Fruit fly (Drosophila melanogaster) whole organism, embryonic: ENCODE data around the gene unc-13.

Experiments used
- Atf3 ChIP-seq: fragments of 200-800 bp; sonication (Bioruptor generic); optimal IDR thresholded peaks from 3 replicates; lab custom pipeline; 2016; ENCODE audit warnings: missing biosample characterization, missing genetic modification characterization
- Awh ChIP-seq: fragments of 200-800 bp; sonication (Bioruptor generic); IDR thresholded peaks from 2 replicates; pipeline ENCODE4, ENCODE4 v1.3.6; 2022; ENCODE audit warnings: missing biosample characterization, missing genetic modification characterization
- Bdp1 ChIP-seq: fragments of 200-800 bp; sonication (Bioruptor generic); optimal IDR thresholded peaks from 3 replicates; lab custom pipeline; 2016; ENCODE audit warnings: missing biosample characterization, missing genetic modification characterization
- CG10274 ChIP-seq: fragments of 200-800 bp; sonication (Bioruptor generic); optimal IDR thresholded peaks from 3 replicates; lab custom pipeline; 2017; ENCODE audit warnings: missing biosample characterization, mild to moderate bottlenecking, missing genetic modification characterization
- CG10543 ChIP-seq: fragments of 200-800 bp; sonication (Bioruptor generic); optimal IDR thresholded peaks from 3 replicates; lab custom pipeline; 2017; ENCODE audit warnings: missing biosample characterization, mild to moderate bottlenecking, missing genetic modification characterization, moderate library complexity
- CG10959 ChIP-seq: fragments of 200-800 bp; sonication (Bioruptor generic); IDR thresholded peaks from 2 replicates; pipeline ENCODE4 v1.3.6; 2022; ENCODE audit warnings: missing biosample characterization, missing genetic modification characterization
- CG12744 ChIP-seq: fragments of 200-800 bp; sonication (Bioruptor generic); optimal IDR thresholded peaks from 2 replicates; lab custom pipeline; 2016; ENCODE audit warnings: missing biosample characterization, missing genetic modification characterization
- CG13624 ChIP-seq: fragments of 200-800 bp; sonication (Bioruptor generic); optimal IDR thresholded peaks from 2 replicates; lab custom pipeline; 2016; ENCODE audit warnings: missing biosample characterization, missing genetic modification characterization
- CG13775 ChIP-seq: fragments of 200-800 bp; sonication (Bioruptor generic); optimal IDR thresholded peaks from 3 replicates; lab custom pipeline; 2017; ENCODE audit warnings: missing biosample characterization, mild to moderate bottlenecking, missing genetic modification characterization
- CG14014 ChIP-seq: fragments of 200-800 bp; sonication (Bioruptor generic); IDR thresholded peaks from 2 replicates; pipeline ENCODE4 v1.3.6; 2022; ENCODE audit warnings: missing biosample characterization, missing genetic modification characterization
- CG1832 ChIP-seq: fragments of 200-800 bp; sonication (Bioruptor generic); optimal IDR thresholded peaks from 2 replicates; lab custom pipeline; 2017; ENCODE audit warnings: missing biosample characterization, mild to moderate bottlenecking, missing genetic modification characterization, inconsistent platforms
- CG4820 ChIP-seq: fragments of 200-800 bp; sonication (Bioruptor generic); optimal IDR thresholded peaks from 3 replicates; lab custom pipeline; 2016; ENCODE audit warnings: missing biosample characterization, missing genetic modification characterization
- CG8359 ChIP-seq: fragments of 200-800 bp; sonication (Bioruptor generic); optimal IDR thresholded peaks from 2 replicates; lab custom pipeline; 2017; ENCODE audit warnings: missing biosample characterization, mild to moderate bottlenecking, missing genetic modification characterization, borderline replicate concordance
- CG8388 ChIP-seq: fragments of 200-800 bp; sonication (Bioruptor generic); optimal IDR thresholded peaks from 2 replicates; lab custom pipeline; 2019; ENCODE audit warnings: missing biosample characterization, mild to moderate bottlenecking, missing genetic modification characterization, moderate library complexity
- CG8924 ChIP-seq: fragments of 200-800 bp; optimal IDR thresholded peaks from 3 replicates; lab custom pipeline; 2019; ENCODE audit warnings: missing biosample characterization, mild to moderate bottlenecking, missing genetic modification characterization, moderate library complexity
- CTCF ChIP-seq: fragments of 200-800 bp; sonication (Bioruptor generic); optimal IDR thresholded peaks from 2 replicates; lab custom pipeline; 2017; ENCODE audit warnings: missing biosample characterization, mild to moderate bottlenecking, missing genetic modification characterization, moderate library complexity
- Deaf1 ChIP-seq: fragments of 200-800 bp; optimal IDR thresholded peaks from 3 replicates; lab custom pipeline; 2019; ENCODE audit warnings: missing biosample characterization, mild to moderate bottlenecking, missing genetic modification characterization, moderate library complexity
- Dfd ChIP-seq, 2 experiments: fragments of >200 bp; optimal IDR thresholded peaks; 2 replicates each; lab custom pipeline; 2017; ENCODE audit warnings: missing biosample characterization in 2 of 2, missing genetic modification characterization in 2 of 2
- E2f2 ChIP-seq: fragments of 200-800 bp; sonication (Bioruptor generic); IDR thresholded peaks from 2 replicates; pipeline ENCODE4 v1.3.6; 2022; ENCODE audit warnings: missing biosample characterization, missing genetic modification characterization
- Elba2 ChIP-seq: fragments of 200-800 bp; sonication (Bioruptor generic); optimal IDR thresholded peaks from 3 replicates; lab custom pipeline; 2016; ENCODE audit warnings: missing biosample characterization, missing genetic modification characterization
- HHEX ChIP-seq: fragments of 200-800 bp; sonication (Bioruptor generic); optimal IDR thresholded peaks from 3 replicates; lab custom pipeline; 2017; ENCODE audit warnings: missing biosample characterization, mild to moderate bottlenecking, missing genetic modification characterization, missing genetic modification reagents
- Hmx ChIP-seq: fragments of 200-800 bp; sonication (Bioruptor generic); optimal IDR thresholded peaks from 2 replicates; lab custom pipeline; 2016; ENCODE audit warnings: missing biosample characterization, missing genetic modification characterization
- Lhr ChIP-seq: fragments of 200-800 bp; sonication (Bioruptor generic); optimal IDR thresholded peaks from 3 replicates; lab custom pipeline; 2017; ENCODE audit warnings: mild to moderate bottlenecking, missing biosample characterization, missing genetic modification reagents, missing genetic modification characterization
- Meics ChIP-seq: fragments of 200-800 bp; sonication (Bioruptor generic); optimal IDR thresholded peaks from 2 replicates; lab custom pipeline; 2017; ENCODE audit warnings: missing biosample characterization, mild to moderate bottlenecking, missing genetic modification characterization
- Neu2 ChIP-seq: fragments of 200-800 bp; sonication (Bioruptor generic); optimal IDR thresholded peaks from 3 replicates; lab custom pipeline; 2016; ENCODE audit warnings: missing biosample characterization, missing genetic modification characterization, borderline replicate concordance
- Ptx1 ChIP-seq: fragments of 200-800 bp; sonication (Bioruptor generic); IDR thresholded peaks from 2 replicates; pipeline ENCODE4 v1.3.6; 2022; ENCODE audit warnings: missing biosample characterization, missing genetic modification characterization
- Sin3A ChIP-seq: fragments of >200 bp; optimal IDR thresholded peaks from 2 replicates; lab custom pipeline; 2018
- Sox100B ChIP-seq: fragments of 200-800 bp; sonication (Bioruptor generic); optimal IDR thresholded peaks from 3 replicates; lab custom pipeline; 2018; ENCODE audit warnings: missing biosample characterization, mild to moderate bottlenecking, missing genetic modification characterization
- Ssrp ChIP-seq: fragments of 200-800 bp; sonication (Bioruptor generic); optimal IDR thresholded peaks from 2 replicates; lab custom pipeline; 2018; ENCODE audit warnings: missing biosample characterization, mild to moderate bottlenecking, missing genetic modification characterization, moderate library complexity
- Trl ChIP-seq, 3 experiments: fragments of >200 bp in 2 of 3; fragments of 200-800 bp in 1 of 3; sonication (Bioruptor generic) in 1 of 3; optimal IDR thresholded peaks; 2 replicates in 1 of 3; 3 replicates in 2 of 3; lab custom pipeline; 2016 to 2017; ENCODE audit warnings: missing biosample characterization in 1 of 3, missing genetic modification characterization in 1 of 3
- ac ChIP-seq: fragments of 200-800 bp; sonication (Bioruptor generic); optimal IDR thresholded peaks from 3 replicates; lab custom pipeline; 2017; ENCODE audit warnings: missing biosample characterization, mild to moderate bottlenecking, missing genetic modification characterization
- bigmax ChIP-seq: fragments of 200-800 bp; sonication (Bioruptor generic); optimal IDR thresholded peaks from 2 replicates; lab custom pipeline; 2018; ENCODE audit warnings: missing biosample characterization, mild to moderate bottlenecking, missing genetic modification characterization
- bsh ChIP-seq, 2 experiments: fragments of 200-800 bp; sonication (Bioruptor generic); optimal IDR thresholded peaks; 2 replicates each; lab custom pipeline; 2017 to 2018; ENCODE audit warnings: mild to moderate bottlenecking in 2 of 2, missing biosample characterization in 2 of 2, missing genetic modification characterization in 2 of 2, moderate library complexity in 1 of 2
- corto ChIP-seq: fragments of 200-800 bp; sonication (Bioruptor generic); optimal IDR thresholded peaks from 2 replicates; lab custom pipeline; 2016; ENCODE audit warnings: missing biosample characterization, mild to moderate bottlenecking, missing genetic modification characterization, moderate library complexity
- dmrt11E ChIP-seq: fragments of 200-800 bp; sonication (Bioruptor generic); optimal IDR thresholded peaks from 3 replicates; lab custom pipeline; 2018; ENCODE audit warnings: missing biosample characterization, mild to moderate bottlenecking, missing genetic modification characterization, moderate library complexity
- ems ChIP-seq: fragments of 200-800 bp; sonication (Bioruptor generic); optimal IDR thresholded peaks from 3 replicates; lab custom pipeline; 2016; ENCODE audit warnings: missing biosample characterization, missing genetic modification characterization
- ken ChIP-seq: fragments of 200-800 bp; sonication (Bioruptor generic); IDR thresholded peaks from 3 replicates; pipeline ENCODE4 v1.3.6; 2022; ENCODE audit warnings: missing biosample characterization, missing genetic modification characterization
- mirr ChIP-seq: fragments of 200-800 bp; sonication (Bioruptor generic); optimal IDR thresholded peaks from 3 replicates; lab custom pipeline; 2018; ENCODE audit warnings: missing biosample characterization, mild to moderate bottlenecking, missing genetic modification characterization
- nerfin-1 ChIP-seq: fragments of 200-800 bp; sonication (Bioruptor generic); optimal IDR thresholded peaks from 3 replicates; lab custom pipeline; 2019; ENCODE audit warnings: missing biosample characterization, mild to moderate bottlenecking, missing genetic modification characterization, moderate library complexity
- nmo ChIP-seq: fragments of 200-800 bp; sonication (Bioruptor generic); optimal IDR thresholded peaks from 2 replicates; lab custom pipeline; 2018; ENCODE audit warnings: missing biosample characterization, mild to moderate bottlenecking, missing genetic modification characterization, moderate library complexity
- onecut ChIP-seq: fragments of 200-800 bp; sonication (Bioruptor generic); IDR thresholded peaks from 2 replicates; pipeline ENCODE4 v1.3.6; 2022; ENCODE audit warnings: missing biosample characterization, missing genetic modification characterization
- otp ChIP-seq: fragments of 200-800 bp; sonication (Bioruptor generic); IDR thresholded peaks from 3 replicates; pipeline ENCODE4, ENCODE4 v1.3.6; 2022; ENCODE audit warnings: missing biosample characterization, missing genetic modification characterization
- pnt ChIP-seq: fragments of 200-800 bp; sonication (Bioruptor generic); optimal IDR thresholded peaks from 3 replicates; lab custom pipeline; 2016; ENCODE audit warnings: missing biosample characterization, missing genetic modification characterization
- repo ChIP-seq: fragments of 200-800 bp; sonication (Bioruptor generic); optimal IDR thresholded peaks from 2 replicates; lab custom pipeline; 2016; ENCODE audit warnings: missing biosample characterization, missing genetic modification characterization
- shn ChIP-seq: fragments of 200-800 bp; sonication (Bioruptor generic); optimal IDR thresholded peaks from 3 replicates; lab custom pipeline; 2016; ENCODE audit warnings: missing biosample characterization, missing genetic modification characterization
- sob ChIP-seq: fragments of 200-800 bp; sonication (Bioruptor generic); IDR thresholded peaks from 2 replicates; pipeline ENCODE4 v1.3.6; 2022; ENCODE audit warnings: missing biosample characterization, missing genetic modification characterization
- stwl ChIP-seq: fragments of 200-800 bp; sonication (Bioruptor generic); optimal IDR thresholded peaks from 3 replicates; lab custom pipeline; 2018; ENCODE audit warnings: missing biosample characterization, mild to moderate bottlenecking, missing genetic modification characterization, moderate library complexity
- tio ChIP-seq: fragments of 200-800 bp; sonication (Bioruptor generic); optimal IDR thresholded peaks from 2 replicates; lab custom pipeline; 2017; ENCODE audit warnings: missing biosample characterization, missing genetic modification characterization, inconsistent platforms
- unpg ChIP-seq: fragments of 200-800 bp; sonication (Bioruptor generic); optimal IDR thresholded peaks from 3 replicates; lab custom pipeline; 2018; ENCODE audit warnings: missing biosample characterization, mild to moderate bottlenecking, missing genetic modification characterization, moderate library complexity
- wek ChIP-seq: fragments of 200-800 bp; sonication (Bioruptor generic); optimal IDR thresholded peaks from 3 replicates; lab custom pipeline; 2018; ENCODE audit warnings: missing biosample characterization, mild to moderate bottlenecking, missing genetic modification characterization, moderate library complexity

unc-13 gene

DNA sequence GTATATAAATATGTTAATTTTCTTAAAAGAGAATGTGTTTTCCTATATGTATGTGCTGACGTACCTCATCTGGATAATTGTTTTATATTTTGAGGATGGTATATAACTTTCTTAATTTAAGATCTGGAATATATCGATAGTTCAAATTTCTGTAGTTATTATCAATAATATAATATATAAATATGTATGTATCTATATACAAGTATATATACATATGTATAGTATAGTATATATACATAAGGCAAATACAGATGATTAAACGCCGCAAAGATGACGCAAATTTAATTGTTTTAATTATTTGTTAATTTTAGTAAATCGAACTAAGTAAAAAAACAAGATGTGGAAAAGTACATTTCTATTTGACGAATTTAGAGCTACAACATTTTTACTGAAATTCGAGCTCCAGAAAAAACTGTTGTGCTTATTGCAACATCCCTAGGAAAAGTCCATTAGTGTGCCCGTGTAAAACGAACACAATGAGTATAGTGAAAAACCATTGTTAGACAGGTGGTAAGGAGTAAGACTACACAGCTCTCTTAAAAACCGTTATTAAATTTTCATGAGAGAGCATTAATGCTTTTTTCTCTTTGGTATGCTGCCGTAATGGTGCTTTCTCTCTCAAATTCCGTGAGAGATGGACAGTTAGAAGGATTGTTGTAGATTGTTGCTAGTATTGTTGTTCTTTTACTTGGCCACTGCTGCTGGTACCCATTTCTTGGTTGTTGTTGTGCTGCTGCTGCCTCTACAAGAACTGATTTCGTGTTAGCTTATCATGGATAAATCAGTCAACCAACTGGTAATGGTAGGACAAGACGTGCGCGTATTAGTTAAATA, 24.1 kb upstream of the unc-13 start, which contains the start of gene mGluR (continued):
- TF ChIP-seq Sox100B (no peak), tio (GFP tag; lab: Kevin White, UChicago) (no peak), Deaf1 (tag; lab: Kevin White, UChicago) (no peak), E2f2 (GFP tag; lab: Robert Waterston, UW) (no peak), mirr (GFP tag; lab: Kevin White, UChicago) (no peak), Hmx (no peak), dmrt11E (tag; lab: Kevin White, UChicago) (no peak), Elba2 (GFP tag; lab: Kevin White, UChicago) (peak; percentile 51), Lhr (GFP tag; lab: Kevin White, UChicago) (peak; percentile 25), ac (GFP tag; lab: Kevin White, UChicago) (peak; percentile 2), CG13775 (GFP tag; lab: Kevin White, UChicago) (no peak), CG10274 (GFP tag; lab: Kevin White, UChicago) (no peak), pnt (GFP tag; lab: Kevin White, UChicago) (no peak), CG14014 (GFP tag; lab: Robert Waterston, UW) (no peak), unpg (GFP tag; lab: Kevin White, UChicago) (no peak), sob (GFP tag; lab: Robert Waterston, UW) (no peak), corto (GFP tag; lab: Kevin White, UChicago) (no peak), HHEX (GFP tag; lab: Kevin White, UChicago) (no peak), bigmax (GFP tag; lab: Kevin White, UChicago) (no peak), CG10959 (GFP tag; lab: Robert Waterston, UW) (no peak), Neu2 (no peak), Sin3A (lab: Kevin White, UChicago) (no peak), Awh (no peak), Trl (optimal IDR thresholded peaks at IDR 0.05; lab: Kevin White, UChicago) (peak; percentile 70 to 76), Trl (GFP tag; optimal IDR thresholded peaks at IDR 0.05; lab: Kevin White, UChicago) (no peak), CG8359 (no peak), Ptx1 (GFP tag; lab: Robert Waterston, UW) (no peak), CG1832 (GFP tag; lab: Kevin White, UChicago) (no peak), Meics (no peak), ken (GFP tag; lab: Robert Waterston, UW) (no peak), shn (GFP tag; lab: Kevin White, UChicago) (no peak), otp (no peak), CG10543 (GFP tag; lab: Kevin White, UChicago) (no peak), Dfd (GFP tag; optimal IDR thresholded peaks at IDR 0.05; lab: Kevin White, UChicago) (no peak), repo (GFP tag; lab: Kevin White, UChicago) (no peak), CG13624 (no peak), nerfin-1 (peak; percentile 86), CG4820 (GFP tag; lab: Kevin White, UChicago) (no peak), nmo (GFP tag; lab: Kevin White, UChicago) (no peak), CG8388 (no peak), Ssrp (no peak), CTCF (GFP tag; lab: Kevin White, UChicago) (no peak), stwl (tag; lab: Kevin White, UChicago) (peak; percentile 26), Bdp1 (no peak), wek (GFP tag; lab: Kevin White, UChicago) (no peak), CG8924 (tag; lab: Kevin White, UChicago) (no peak), bsh (GFP tag; optimal IDR thresholded peaks at IDR 0.05; lab: Kevin White, UChicago) (no peak), onecut (no peak), ems (GFP tag; lab: Kevin White, UChicago) (no peak), Atf3 (GFP tag; lab: Kevin White, UChicago) (no peak), CG12744 (GFP tag; lab: Kevin White, UChicago) (no peak)
